Worm (Caenorhabditis elegans) whole organism, L3 larva: Measurements from ENCODE around the gene col-91.
A peak's percentile ranks its signal among the peaks of the same experiment; 100 is the strongest.

Experiments
- R02D3.7 ChIP-seq: fragments of 150-350 bp; optimal IDR thresholded peaks from 2 replicates; lab custom pipeline; 2014; ENCODE audit warnings: missing biosample characterization, missing genetic modification characterization
- ZK546.5 ChIP-seq: sonication (generic microtip); optimal IDR thresholded peaks from 2 replicates; lab custom pipeline; 2017; ENCODE audit warnings: missing biosample characterization, missing genetic modification characterization
- ama-1 ChIP-seq: fragments of 150-350 bp; optimal IDR thresholded peaks from 2 replicates; lab custom pipeline; 2018
- ceh-28 ChIP-seq: fragments of 150-350 bp; optimal IDR thresholded peaks from 2 replicates; lab custom pipeline; 2014; ENCODE audit warnings: missing biosample characterization, missing genetic modification reagents, missing genetic modification characterization
- ceh-9 ChIP-seq: sonication (generic microtip); optimal IDR thresholded peaks from 2 replicates; lab custom pipeline; 2018; ENCODE audit warnings: missing biosample characterization, missing genetic modification characterization
- daf-12 ChIP-seq: fragments of 150-350 bp; optimal IDR thresholded peaks from 2 replicates; lab custom pipeline; 2014; ENCODE audit warnings: missing biosample characterization, missing genetic modification reagents, missing genetic modification characterization
- egl-27 ChIP-seq: sonication (generic microtip); optimal IDR thresholded peaks from 4 replicates; lab custom pipeline; 2017; ENCODE audit warnings: missing biosample characterization, missing genetic modification reagents, missing genetic modification characterization
- elt-2 ChIP-seq: sonication (generic microtip); optimal IDR thresholded peaks from 2 replicates; lab custom pipeline; 2016; ENCODE audit warnings: missing genetic modification reagents, mild to moderate bottlenecking, missing genetic modification characterization, missing compliant biosample characterization
- elt-3 ChIP-seq, 3 experiments: fragments of 150-350 bp in 1 of 3; sonication (generic microtip) in 2 of 3; optimal IDR thresholded peaks; 2 replicates in 2 of 3; 4 replicates in 1 of 3; lab custom pipeline; 2014 to 2017; ENCODE audit warnings: missing biosample characterization in 3 of 3, missing genetic modification characterization in 3 of 3
- fkh-10 ChIP-seq: sonication (generic microtip); optimal IDR thresholded peaks from 2 replicates; lab custom pipeline; 2017; ENCODE audit warnings: missing biosample characterization, missing genetic modification reagents, missing genetic modification characterization
- fkh-2 ChIP-seq: fragments of 150-350 bp; optimal IDR thresholded peaks from 2 replicates; lab custom pipeline; 2014; ENCODE audit warnings: missing biosample characterization, missing genetic modification reagents, missing genetic modification characterization
- hmg-11 ChIP-seq: sonication (generic microtip); optimal IDR thresholded peaks from 2 replicates; lab custom pipeline; 2016; ENCODE audit warnings: missing genetic modification characterization, missing compliant biosample characterization
- jun-1 ChIP-seq: fragments of 150-350 bp; optimal IDR thresholded peaks from 2 replicates; lab custom pipeline; 2014; ENCODE audit warnings: missing biosample characterization, missing genetic modification reagents, missing genetic modification characterization
- lin-15B ChIP-seq: fragments of 150-350 bp; optimal IDR thresholded peaks from 2 replicates; lab custom pipeline; 2014; ENCODE audit warnings: missing biosample characterization, missing genetic modification characterization
- lin-39 ChIP-seq: fragments of 150-350 bp; optimal IDR thresholded peaks from 2 replicates; lab custom pipeline; 2018; ENCODE audit warnings: missing biosample characterization, missing genetic modification reagents, missing genetic modification characterization
- lsy-12 ChIP-seq: sonication (generic microtip); optimal IDR thresholded peaks from 2 replicates; lab custom pipeline; 2016; ENCODE audit warnings: mild to moderate bottlenecking, missing genetic modification characterization, missing compliant biosample characterization
- mml-1 ChIP-seq: fragments of 150-350 bp; sonication (generic microtip); optimal IDR thresholded peaks from 3 replicates; lab custom pipeline; 2014; ENCODE audit warnings: missing biosample characterization, missing genetic modification characterization
- nfya-1 ChIP-seq: sonication (generic microtip); optimal IDR thresholded peaks from 2 replicates; lab custom pipeline; 2017; ENCODE audit warnings: missing genetic modification characterization, mild to moderate bottlenecking, missing compliant biosample characterization, antibody characterized with exemption, moderate library complexity; ENCODE audit not compliant: insufficient read depth
- nhr-11 ChIP-seq: fragments of 150-350 bp; optimal IDR thresholded peaks from 2 replicates; lab custom pipeline; 2014; ENCODE audit warnings: missing biosample characterization, missing genetic modification characterization
- nhr-12 ChIP-seq: fragments of 150-350 bp; optimal IDR thresholded peaks from 2 replicates; lab custom pipeline; 2014; ENCODE audit warnings: missing biosample characterization, missing genetic modification characterization
- nhr-23 ChIP-seq: fragments of 150-350 bp; optimal IDR thresholded peaks from 2 replicates; lab custom pipeline; 2014; ENCODE audit warnings: missing biosample characterization, missing genetic modification reagents, missing genetic modification characterization
- nhr-237 ChIP-seq: fragments of 150-350 bp; optimal IDR thresholded peaks from 2 replicates; lab custom pipeline; 2014; ENCODE audit warnings: missing biosample characterization, missing genetic modification characterization
- nhr-25 ChIP-seq: sonication (generic microtip); optimal IDR thresholded peaks from 2 replicates; lab custom pipeline; 2017; ENCODE audit warnings: missing biosample characterization, missing genetic modification characterization
- nhr-43 ChIP-seq: sonication (generic microtip); optimal IDR thresholded peaks from 2 replicates; lab custom pipeline; 2016; ENCODE audit warnings: mild to moderate bottlenecking, missing genetic modification characterization, missing compliant biosample characterization; ENCODE audit not compliant: poor library complexity, severe bottlenecking
- nhr-76 ChIP-seq: fragments of 150-350 bp; sonication (generic microtip); optimal IDR thresholded peaks from 5 replicates; lab custom pipeline; 2014; ENCODE audit warnings: missing biosample characterization, missing genetic modification characterization
- nhr-77 ChIP-seq: fragments of 150-350 bp; optimal IDR thresholded peaks from 2 replicates; lab custom pipeline; 2014; ENCODE audit warnings: missing biosample characterization, missing genetic modification characterization
- pha-4 ChIP-seq: fragments of 150-350 bp; optimal IDR thresholded peaks from 2 replicates; lab custom pipeline; 2014; ENCODE audit warnings: missing biosample characterization, missing genetic modification reagents, missing genetic modification characterization
- pqm-1 ChIP-seq: fragments of 150-350 bp; optimal IDR thresholded peaks from 2 replicates; lab custom pipeline; 2017; ENCODE audit warnings: missing biosample characterization, missing genetic modification characterization, inconsistent platforms
- sea-2 ChIP-seq: fragments of 150-350 bp; sonication (generic microtip); optimal IDR thresholded peaks from 4 replicates; lab custom pipeline; 2014; ENCODE audit warnings: missing biosample characterization, missing genetic modification reagents, missing genetic modification characterization
- skn-1 ChIP-seq: fragments of 150-350 bp; optimal IDR thresholded peaks from 2 replicates; lab custom pipeline; 2014; ENCODE audit warnings: missing biosample characterization, missing genetic modification characterization
- tbx-2 ChIP-seq: sonication (generic microtip); optimal IDR thresholded peaks from 2 replicates; lab custom pipeline; 2016; ENCODE audit warnings: mild to moderate bottlenecking, missing genetic modification characterization, missing compliant biosample characterization
- unc-39 ChIP-seq: sonication (generic microtip); optimal IDR thresholded peaks from 4 replicates; lab custom pipeline; 2017; ENCODE audit warnings: missing biosample characterization, missing genetic modification characterization
- unc-62 ChIP-seq: fragments of 150-350 bp; sonication (generic microtip); optimal IDR thresholded peaks from 4 replicates; lab custom pipeline; 2014; ENCODE audit warnings: missing biosample characterization, missing genetic modification reagents, missing genetic modification characterization
- ztf-11 ChIP-seq: fragments of 150-350 bp; optimal IDR thresholded peaks from 2 replicates; lab custom pipeline; 2014; ENCODE audit warnings: missing biosample characterization, missing genetic modification characterization
- ztf-4 ChIP-seq: fragments of 150-350 bp; optimal IDR thresholded peaks from 2 replicates; lab custom pipeline; 2014; ENCODE audit warnings: missing biosample characterization, missing genetic modification characterization

Gene col-91

DNA sequence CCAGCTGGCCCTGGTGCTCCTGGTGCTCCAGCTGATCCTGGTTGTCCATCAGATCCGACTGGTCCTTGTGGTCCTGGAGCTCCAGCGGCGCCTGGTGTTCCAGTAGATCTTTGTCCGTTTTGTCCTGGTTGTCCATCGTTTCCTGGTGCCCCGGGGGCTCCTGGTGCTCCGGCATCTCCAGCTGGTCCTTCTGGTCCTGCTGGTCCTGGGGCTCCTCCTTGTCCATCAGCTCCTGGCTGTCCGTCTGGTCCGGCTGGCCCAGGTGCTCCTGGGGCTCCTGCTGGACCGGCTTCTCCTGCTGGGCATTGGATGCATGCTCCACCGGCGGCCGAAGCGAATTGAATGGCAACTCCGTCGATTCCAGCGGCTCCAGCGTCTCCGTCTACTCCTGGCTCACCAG lies 865 bp downstream of the col-91 start:
- TF ChIP-seq ama-1 (lab: Kevin White, UChicago) (no peak), mml-1 (tag; lab: Kevin White, UChicago) (no peak), unc-39 (tag; lab: Kevin White, UChicago) (no peak), nhr-76 (no peak), ceh-9 (no peak), ZK546.5 (tag; lab: Kevin White, UChicago) (no peak), lsy-12 (no peak), nhr-43 (tag; lab: Kevin White, UChicago) (no peak), lin-39 (tag; lab: Kevin White, UChicago) (no peak)

DNA sequence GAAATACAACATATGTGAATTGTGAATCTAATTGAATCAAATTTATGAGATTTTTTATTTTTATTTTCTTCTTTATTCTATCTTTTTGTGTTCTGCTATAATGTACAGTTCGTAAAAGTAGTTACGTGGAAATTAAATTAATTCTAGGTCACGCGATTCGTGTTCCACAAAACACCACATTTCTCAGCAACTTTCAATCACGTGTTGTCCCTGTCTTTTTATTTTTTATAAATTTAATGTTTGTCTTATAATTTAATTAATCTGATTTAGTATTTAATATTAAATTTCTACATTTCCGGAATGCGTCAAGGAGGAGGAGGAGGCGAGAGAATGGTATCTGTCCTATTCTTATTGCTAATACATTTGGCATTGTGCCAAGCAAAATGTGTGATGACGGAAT lies 5.4 kb downstream of the col-91 start, which contains the start of gene ncr-2:
ncr-2 (plus strand) TSS at position 301 of the 400 bp plus-strand sequence.
- TF ChIP-seq ceh-28 (tag; lab: Kevin White, UChicago) = no peak
- TF ChIP-seq lin-15B (tag; lab: Kevin White, UChicago) = no peak
- TF ChIP-seq unc-62 (GFP tag; lab: Kevin White, UChicago) = no peak
- no peak for TF ChIP-seq nhr-23 (tag; lab: Kevin White, UChicago)
- TF ChIP-seq ceh-9 = no peak
- no peak for TF ChIP-seq lsy-12
- TF ChIP-seq nhr-11 (tag; lab: Kevin White, UChicago) = no peak
- TF ChIP-seq tbx-2 (tag; lab: Kevin White, UChicago) = no peak
- no peak for TF ChIP-seq pha-4
- TF ChIP-seq fkh-2 (tag; lab: Kevin White, UChicago) = no peak
- no peak for TF ChIP-seq hmg-11 (tag; lab: Kevin White, UChicago)
- TF ChIP-seq skn-1 = no peak
- no peak for TF ChIP-seq ztf-11
- TF ChIP-seq egl-27 (tag; lab: Kevin White, UChicago) = no peak

DNA sequence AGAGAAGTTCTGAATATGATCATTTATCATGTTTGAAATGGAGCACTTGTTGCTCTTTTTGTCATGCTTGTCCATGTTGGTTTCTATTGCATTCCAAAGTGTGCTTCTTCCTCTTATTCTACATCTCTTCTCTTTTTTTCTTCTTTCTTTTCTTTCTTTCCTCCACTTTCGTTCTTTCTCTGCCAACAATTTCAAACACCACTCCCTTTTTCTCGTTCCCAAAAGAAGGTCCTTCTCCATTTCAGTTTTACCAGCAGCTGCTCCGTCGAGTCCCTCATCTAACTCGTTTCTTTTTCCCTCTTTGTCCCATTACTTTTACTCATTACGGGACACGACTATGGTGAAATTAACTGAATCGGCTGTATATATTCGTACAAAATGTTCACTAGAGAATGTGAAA lies 8.5 kb downstream of the col-91 start, which contains the start of gene F09G8.5:
F09G8.5 (plus strand) TSS at position 38 of the 400 bp plus-strand sequence.
- TF ChIP-seq nhr-25 (no peak), lin-39 (tag; lab: Kevin White, UChicago) (peak; percentile 53), nhr-23 (tag; lab: Kevin White, UChicago) (no peak), pha-4 (no peak)

DNA sequence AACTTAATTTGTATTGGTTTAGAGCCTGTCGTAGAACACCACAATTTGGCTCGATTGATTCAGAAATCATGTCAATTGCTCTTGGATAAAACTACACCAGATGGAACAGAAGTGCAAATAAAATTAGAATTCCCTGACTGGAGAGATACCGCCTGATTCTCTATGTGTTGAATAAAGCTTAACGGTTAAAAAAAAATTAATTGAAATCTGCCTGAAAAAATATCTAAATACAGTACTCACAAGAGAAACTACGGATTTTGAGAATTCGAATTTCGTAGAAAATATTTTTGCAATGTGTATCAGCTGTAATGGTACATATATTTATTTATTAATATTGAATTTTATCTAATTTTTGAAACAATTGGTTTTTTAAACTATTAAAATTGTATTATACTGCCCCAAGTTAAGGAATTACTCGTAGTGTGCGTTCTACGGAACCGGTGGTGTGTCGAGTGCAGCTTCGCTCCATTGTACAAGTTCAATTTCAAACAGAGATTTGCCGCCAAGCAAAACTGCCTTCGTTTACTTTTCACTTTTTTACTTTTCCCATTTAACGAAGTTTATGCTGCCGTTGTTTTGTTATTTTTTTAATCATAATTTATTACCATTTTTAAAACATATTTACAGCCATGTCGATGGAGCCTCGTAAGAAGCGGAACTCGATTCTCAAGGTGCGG lies 13.3 kb downstream of the col-91 start, which contains the start of gene knl-1:
knl-1 (plus strand) TSS at position 626 of the 677 bp plus-strand sequence.
- TF ChIP-seq lsy-12 (no peak), ztf-4 (no peak), jun-1 (peak; percentile 6), daf-12 (no peak), fkh-2 (tag; lab: Kevin White, UChicago) (no peak), nfya-1 (peak; percentile 52), skn-1 (no peak), hmg-11 (tag; lab: Kevin White, UChicago) (no peak), elt-3 (tag; optimal IDR thresholded peaks at IDR 0.05; lab: Kevin White, UChicago) (no peak), pqm-1 (peak; percentile 5), nhr-237 (tag; lab: Kevin White, UChicago) (no peak), ceh-9 (no peak), ceh-28 (tag; lab: Kevin White, UChicago) (no peak), lin-39 (tag; lab: Kevin White, UChicago) (peak; percentile 44), fkh-10 (no peak), nhr-76 (no peak), egl-27 (tag; lab: Kevin White, UChicago) (no peak), elt-2 (tag; lab: Kevin White, UChicago) (peak; percentile 28), nhr-25 (peak; percentile 28), pha-4 (peak; percentile 94), nhr-23 (tag; lab: Kevin White, UChicago) (peak; percentile 51), nhr-12 (no peak), R02D3.7 (tag; lab: Kevin White, UChicago) (peak; percentile 9), sea-2 (no peak), lin-15B (tag; lab: Kevin White, UChicago) (peak; percentile 69), nhr-77 (tag; lab: Kevin White, UChicago) (no peak)
- TF ChIP-seq, all 47 proteins: peak for 10
